Fruit fly (Drosophila melanogaster): ENCODE measurements around the gene CG34268.

Gene CG34268

dm6 chr3L:500351-501015 is at the start of gene CG34268, which contains the start of gene CG34267:
Gene CG34268 (plus strand): TSS chr3L:500965.
Gene CG34267 (minus strand): TSS chr3L:500451.
- TF ChIP-seq CG17801 (GFP tag; optimal IDR thresholded peaks at IDR 0.05; ENCODE audit: partially characterized antibody) = no peak

DNA sequence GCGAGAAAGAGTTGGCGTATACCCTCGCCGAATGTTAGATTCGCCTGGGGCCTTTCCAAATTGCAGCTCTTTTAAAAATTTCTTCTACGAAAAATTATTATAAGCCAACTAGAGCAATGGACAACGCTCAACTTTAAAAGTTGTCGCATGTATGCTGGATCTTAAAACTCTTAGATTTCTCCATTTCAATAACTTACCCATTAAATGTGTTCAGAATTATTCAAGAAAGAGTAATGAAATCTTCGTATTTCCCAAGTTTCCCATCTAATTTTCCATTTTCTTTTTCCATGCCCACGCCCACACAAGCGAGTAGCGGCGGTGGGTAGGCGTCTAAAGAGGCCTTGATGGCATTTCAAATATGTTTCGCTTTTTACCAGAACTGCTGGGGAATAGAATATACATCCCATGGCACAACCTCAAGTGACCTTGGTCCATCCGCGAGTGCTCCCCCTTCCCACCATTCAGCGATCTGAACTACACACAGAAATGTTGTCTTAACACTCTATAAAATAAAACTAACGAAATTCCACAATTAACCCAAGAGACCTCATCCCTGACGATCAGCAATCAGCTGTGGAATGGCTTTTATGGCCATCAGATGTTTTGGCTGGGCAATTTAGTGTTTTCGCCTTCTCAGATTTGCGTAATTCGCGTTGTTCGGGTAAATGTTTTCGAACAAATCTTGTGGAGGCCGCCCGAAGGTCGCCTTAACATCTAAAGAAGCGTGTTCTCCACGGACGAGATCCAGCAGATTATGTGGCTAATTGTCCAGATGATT is 45.8 kb upstream of the CG34268 start:
- no peak for TF ChIP-seq CG17801 (GFP tag; optimal IDR thresholded peaks at IDR 0.05; ENCODE audit: partially characterized antibody)

dm6 chr3L:456378-456777 is 44.4 kb upstream of the CG34268 start:
- TF ChIP-seq CG17801 (GFP tag; optimal IDR thresholded peaks at IDR 0.05; ENCODE audit: partially characterized antibody) = no peak

DNA sequence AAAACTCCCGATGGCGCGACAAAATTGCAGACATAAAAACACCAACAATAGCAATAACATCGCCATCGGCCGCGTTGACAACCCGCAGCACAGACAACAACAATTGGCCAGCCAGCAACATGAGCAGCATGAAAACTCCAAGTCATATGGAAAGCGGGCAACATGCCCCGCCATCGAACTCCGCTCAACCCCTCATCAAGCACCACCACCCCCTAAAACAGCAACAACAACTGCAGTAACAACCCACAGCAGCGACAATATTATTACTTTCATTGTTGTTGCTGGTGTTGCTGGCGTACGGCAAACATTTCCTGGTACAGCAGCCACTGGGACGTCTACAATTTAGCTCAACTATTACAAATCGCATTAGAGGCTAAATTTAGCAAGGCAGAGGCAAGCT is 43.4 kb upstream of the CG34268 start:
- no peak for TF ChIP-seq CG17801 (GFP tag; optimal IDR thresholded peaks at IDR 0.05; ENCODE audit: partially characterized antibody)

DNA sequence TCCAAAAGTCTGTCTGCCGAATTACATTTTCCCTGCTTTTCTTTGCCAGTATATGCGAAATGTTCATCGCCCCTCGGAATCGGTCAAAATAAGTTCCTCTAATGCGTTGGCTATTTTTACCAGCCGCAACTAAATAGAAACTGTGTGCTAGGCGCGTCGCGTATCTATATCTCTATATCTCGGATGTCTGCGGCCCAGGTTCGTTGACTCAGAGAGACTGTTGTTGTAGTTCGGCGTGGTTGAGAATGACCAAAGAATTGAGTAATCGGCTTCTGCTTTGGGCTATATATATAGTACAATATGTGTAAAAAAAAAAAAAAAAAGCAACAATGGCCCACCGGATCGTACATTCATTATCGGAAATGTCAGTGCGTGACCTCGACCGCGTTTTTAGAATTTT is 35.3 kb upstream of the CG34268 start:
- TF ChIP-seq CG17801 (GFP tag; optimal IDR thresholded peaks at IDR 0.05; ENCODE audit: partially characterized antibody) = no peak

dm6 chr3L:471199-471598 is 29.6 kb upstream of the CG34268 start:
- no peak for TF ChIP-seq CG17801 (GFP tag; optimal IDR thresholded peaks at IDR 0.05; ENCODE audit: partially characterized antibody)

- TF ChIP-seq CG17801 (GFP tag; optimal IDR thresholded peaks at IDR 0.05; ENCODE audit: partially characterized antibody) = no peak
Measured at dm6 chr3L:473064-473463, 27.7 kb upstream of the CG34268 start.

DNA sequence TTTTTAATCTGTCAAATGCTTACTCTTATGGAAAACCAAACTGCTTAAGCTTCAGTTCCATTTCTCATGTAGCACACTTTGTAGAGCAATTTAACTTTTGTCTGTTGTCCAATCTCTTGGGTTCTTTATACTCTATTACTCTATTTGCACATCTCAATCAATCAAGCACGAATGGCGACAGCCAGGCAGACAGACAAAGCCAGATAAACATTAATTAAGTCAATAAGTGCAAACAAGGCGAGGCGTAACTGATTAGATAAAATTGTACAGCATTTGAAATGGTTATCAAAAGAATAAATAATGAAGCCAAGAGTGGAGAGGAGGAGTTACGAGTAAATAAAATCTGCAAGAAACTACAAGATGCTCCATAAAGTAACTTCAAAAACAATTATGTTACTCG is 16.9 kb upstream of the CG34268 start:
- no peak for TF ChIP-seq CG17801 (GFP tag; optimal IDR thresholded peaks at IDR 0.05; ENCODE audit: partially characterized antibody)

DNA sequence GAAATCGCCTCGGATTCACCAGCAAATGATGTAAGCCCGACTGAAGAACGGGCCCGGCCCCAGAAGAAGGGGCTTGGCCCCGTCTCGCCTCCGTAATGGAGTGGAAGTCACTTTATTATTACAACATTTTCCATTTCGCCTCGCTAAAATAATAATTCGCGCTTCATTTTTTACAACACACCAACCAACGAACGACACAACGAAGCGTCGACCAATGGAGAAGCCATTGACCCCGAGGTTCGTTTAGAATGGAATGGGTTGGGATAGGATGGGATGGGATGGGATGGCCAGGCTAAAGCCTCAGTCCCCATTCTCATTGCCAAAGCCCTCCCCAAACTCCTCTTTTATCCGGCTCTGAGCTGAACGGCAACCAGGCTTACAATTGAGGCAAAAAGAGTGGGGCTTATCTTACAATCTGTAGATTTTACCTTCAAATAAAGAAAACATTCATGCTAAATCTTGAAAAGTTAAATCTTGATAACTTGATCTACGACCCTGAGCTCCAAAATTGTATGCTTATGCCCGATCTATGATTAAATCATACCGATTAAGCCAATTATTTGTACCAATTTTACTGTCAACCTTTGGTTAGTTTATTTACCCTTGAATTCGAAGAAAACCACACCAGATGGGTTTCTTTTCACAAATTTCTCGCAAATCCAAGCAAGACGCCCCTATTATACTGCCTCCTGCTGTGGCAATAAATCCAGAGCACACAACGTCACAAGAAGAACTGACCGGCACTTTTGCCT is 16.0 kb upstream of the CG34268 start:
- no peak for TF ChIP-seq CG17801 (GFP tag; optimal IDR thresholded peaks at IDR 0.05; ENCODE audit: partially characterized antibody)

dm6 chr3L:485393-485792 is 15.4 kb upstream of the CG34268 start:
- no peak for TF ChIP-seq CG17801 (GFP tag; optimal IDR thresholded peaks at IDR 0.05; ENCODE audit: partially characterized antibody)

dm6 chr3L:488159-488558 is 12.6 kb upstream of the CG34268 start:
- no peak for TF ChIP-seq CG17801 (GFP tag; optimal IDR thresholded peaks at IDR 0.05; ENCODE audit: partially characterized antibody)

- TF ChIP-seq CG17801 (GFP tag; optimal IDR thresholded peaks at IDR 0.05; ENCODE audit: partially characterized antibody) = no peak
Measured at dm6 chr3L:488612-489011, 12.2 kb upstream of the CG34268 start.

DNA sequence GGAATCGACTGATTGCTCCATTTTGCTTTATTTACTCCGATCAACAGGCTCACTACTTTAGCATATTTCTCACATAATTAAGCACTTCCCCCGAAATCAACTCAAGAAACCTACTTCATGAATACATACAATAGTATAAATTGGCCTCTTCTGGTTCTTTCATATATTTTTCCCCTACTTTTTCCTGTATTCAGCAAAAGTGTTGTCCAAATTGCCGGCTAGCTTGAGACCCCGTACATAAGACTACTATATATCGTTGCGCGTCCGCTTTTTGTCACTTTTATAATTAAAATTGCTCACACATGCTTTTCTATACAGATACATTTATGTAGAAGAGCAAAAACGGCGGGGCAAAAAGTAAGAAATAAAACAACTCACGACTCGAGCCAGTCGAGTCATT is 11.4 kb upstream of the CG34268 start:
- TF ChIP-seq CG17801 (GFP tag; optimal IDR thresholded peaks at IDR 0.05; ENCODE audit: partially characterized antibody) = no peak

DNA sequence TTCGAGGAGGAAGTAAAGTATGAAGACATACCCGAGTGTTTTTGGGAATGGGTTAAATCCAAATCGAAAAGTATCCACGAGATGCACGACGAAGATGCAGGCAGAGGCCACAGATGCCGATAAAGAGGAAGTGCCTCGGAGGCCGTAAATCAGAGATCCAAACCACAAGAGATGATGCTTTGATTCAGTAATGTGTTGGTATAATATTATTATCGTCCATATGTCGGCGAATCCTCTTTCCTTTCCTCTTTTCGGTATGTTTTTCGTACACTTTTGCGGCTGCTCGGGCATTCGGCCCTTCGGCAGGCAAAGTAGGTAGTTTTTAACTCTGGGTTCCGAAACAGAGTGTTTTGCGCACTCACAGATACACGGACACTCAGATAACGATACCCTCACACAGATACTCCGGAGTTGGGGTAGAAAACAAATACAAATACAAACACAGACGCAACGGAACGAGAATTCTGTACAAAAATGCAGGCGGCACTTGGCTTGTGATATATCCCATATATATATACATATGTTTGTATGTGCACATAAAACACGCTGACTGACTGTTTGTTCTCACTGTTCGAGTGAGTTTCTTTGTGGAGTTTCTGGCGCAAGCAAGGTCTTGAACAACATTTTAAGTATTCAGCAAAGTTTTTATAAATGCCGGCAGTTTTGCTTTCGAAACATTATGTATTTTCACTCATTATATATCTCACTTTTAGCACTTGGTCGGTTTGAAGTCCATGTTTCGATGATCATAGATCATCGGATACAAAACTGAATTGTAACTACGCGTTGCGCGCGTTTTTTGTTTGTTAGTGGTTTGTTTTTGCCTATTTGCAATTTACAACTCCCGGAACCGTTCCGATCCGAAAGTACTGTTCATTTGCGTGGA is 10.6 kb upstream of the CG34268 start:
- TF ChIP-seq CG17801 (GFP tag; optimal IDR thresholded peaks at IDR 0.05; ENCODE audit: partially characterized antibody) = peak; percentile 32

DNA sequence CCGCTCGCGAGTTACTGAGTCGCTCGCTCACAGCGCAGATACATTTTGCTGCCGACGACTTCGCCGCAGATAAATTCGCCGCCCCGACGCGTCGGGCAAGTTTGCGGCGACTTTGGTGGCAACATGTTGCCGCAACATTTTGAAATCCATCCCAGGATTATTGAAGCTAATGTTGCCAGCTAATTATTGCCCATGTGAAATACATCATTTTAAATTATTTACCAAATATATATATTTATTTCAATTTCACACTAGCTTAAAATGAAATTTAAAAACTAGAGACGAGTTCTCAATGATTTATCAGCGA is 10.0 kb upstream of the CG34268 start:
- TF ChIP-seq CG17801 (GFP tag; optimal IDR thresholded peaks at IDR 0.05; ENCODE audit: partially characterized antibody) = no peak

Measured in ovary, adult (tissue).